Fruit fly (Drosophila melanogaster) whole organism: ENCODE measurements around the gene CG10877.

Source experiments
- CG8478 ChIP-seq: fragments of >200 bp; optimal IDR thresholded peaks from 2 replicates; lab custom pipeline; 2018; ENCODE audit warnings: inconsistent platforms
- Dll ChIP-seq: fragments of >200 bp; optimal IDR thresholded peaks from 2 replicates; lab custom pipeline; 2017
- pan ChIP-seq: fragments of >200 bp; optimal IDR thresholded peaks from 2 replicates; lab custom pipeline; 2017
- psq ChIP-seq: fragments of >200 bp; optimal IDR thresholded peaks from 2 replicates; lab custom pipeline; 2017

DNA sequence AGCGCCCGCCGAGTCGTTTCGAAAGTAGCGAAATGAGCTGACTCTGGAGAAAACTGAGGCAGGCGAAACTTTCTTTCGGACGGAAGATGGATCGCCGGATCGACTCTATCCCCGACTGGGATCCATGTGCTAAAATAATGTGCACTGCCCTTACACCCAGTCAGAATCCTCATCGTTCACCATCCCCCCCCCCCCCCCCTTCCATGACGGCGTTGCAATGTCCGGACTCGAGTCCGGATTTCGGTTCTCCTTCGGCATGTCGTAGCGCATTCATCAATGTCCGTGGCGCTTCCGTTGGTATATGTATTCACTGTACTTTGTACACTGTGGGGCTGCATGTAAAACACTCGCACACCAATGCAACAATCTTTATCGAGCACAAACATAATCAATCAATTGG lies 41.2 kb upstream of the CG10877 start:
- TF ChIP-seq pan (lab: Kevin White, UChicago) (no peak), psq (lab: Kevin White, UChicago) (no peak), Dll (lab: Kevin White, UChicago) (no peak), CG8478 (lab: Kevin White, UChicago) (no peak)
